Fruit fly (Drosophila melanogaster) whole organism, embryonic: Measurements from ENCODE around the gene Rab9D.

ENCODE experiments used
- CG12769 ChIP-seq: fragments of 200-800 bp; sonication (Bioruptor generic); optimal IDR thresholded peaks from 2 replicates; lab custom pipeline; 2019; ENCODE audit warnings: missing biosample characterization, mild to moderate bottlenecking, missing genetic modification characterization, moderate library complexity
- CG14014 ChIP-seq: fragments of 200-800 bp; sonication (Bioruptor generic); IDR thresholded peaks from 2 replicates; pipeline ENCODE4 v1.3.6; 2022; ENCODE audit warnings: missing biosample characterization, missing genetic modification characterization
- CG14441 ChIP-seq: fragments of 200-800 bp; sonication (Bioruptor generic); IDR thresholded peaks from 2 replicates; pipeline ENCODE4 v1.3.6; 2022; ENCODE audit warnings: missing biosample characterization, missing genetic modification characterization
- CG14710 ChIP-seq: fragments of 200-800 bp; sonication (Bioruptor generic); optimal IDR thresholded peaks from 3 replicates; lab custom pipeline; 2019; ENCODE audit warnings: missing biosample characterization, mild to moderate bottlenecking, missing genetic modification characterization, moderate library complexity
- CG16779 ChIP-seq: fragments of 200-800 bp; sonication (Bioruptor generic); IDR thresholded peaks from 2 replicates; pipeline ENCODE4 v1.3.6; 2022; ENCODE audit warnings: missing biosample characterization, missing genetic modification characterization
- CG16863 ChIP-seq: fragments of 200-800 bp; sonication (Bioruptor generic); optimal IDR thresholded peaks from 3 replicates; lab custom pipeline; 2016; ENCODE audit warnings: missing biosample characterization, missing genetic modification characterization
- CG2120 ChIP-seq: fragments of 200-800 bp; sonication (Bioruptor generic); optimal IDR thresholded peaks from 3 replicates; lab custom pipeline; 2016; ENCODE audit warnings: missing biosample characterization, missing genetic modification characterization
- CG33213 ChIP-seq: fragments of 200-800 bp; sonication (Bioruptor generic); optimal IDR thresholded peaks from 3 replicates; lab custom pipeline; 2016; ENCODE audit warnings: missing biosample characterization, missing genetic modification characterization
- CG34422 ChIP-seq: fragments of 200-800 bp; sonication (Bioruptor generic); IDR thresholded peaks from 3 replicates; pipeline ENCODE4 v1.3.6; 2022; ENCODE audit warnings: missing biosample characterization, missing genetic modification characterization
- CG4404 ChIP-seq: fragments of 200-800 bp; sonication (Bioruptor generic); IDR thresholded peaks from 2 replicates; pipeline ENCODE4 v1.3.6; 2022; ENCODE audit warnings: missing biosample characterization, missing genetic modification characterization
- CG4424 ChIP-seq: fragments of 200-800 bp; sonication (Bioruptor generic); optimal IDR thresholded peaks from 3 replicates; lab custom pipeline; 2016; ENCODE audit warnings: missing biosample characterization, missing genetic modification characterization
- CG4730 ChIP-seq: fragments of 200-800 bp; sonication (Bioruptor generic); IDR thresholded peaks from 2 replicates; pipeline ENCODE4 v1.3.6; 2022; ENCODE audit warnings: missing biosample characterization, missing genetic modification characterization
- CG6654 ChIP-seq: fragments of 200-800 bp; sonication (Bioruptor generic); optimal IDR thresholded peaks from 2 replicates; lab custom pipeline; 2017; ENCODE audit warnings: missing biosample characterization, mild to moderate bottlenecking, missing genetic modification characterization
- CG6689 ChIP-seq: fragments of 200-800 bp; sonication (Bioruptor generic); IDR thresholded peaks from 2 replicates; pipeline ENCODE4 v1.3.6; 2022; ENCODE audit warnings: missing biosample characterization, missing genetic modification characterization
- CG7987 ChIP-seq: fragments of 200-800 bp; sonication (Bioruptor generic); optimal IDR thresholded peaks from 2 replicates; lab custom pipeline; 2018; ENCODE audit warnings: missing biosample characterization, mild to moderate bottlenecking, missing genetic modification characterization, moderate library complexity
- CG9797 ChIP-seq: fragments of 200-800 bp; sonication (Bioruptor generic); optimal IDR thresholded peaks from 3 replicates; lab custom pipeline; 2018; ENCODE audit warnings: missing biosample characterization, mild to moderate bottlenecking, missing genetic modification characterization
- CTCF ChIP-seq: fragments of 200-800 bp; sonication (Bioruptor generic); optimal IDR thresholded peaks from 2 replicates; lab custom pipeline; 2017; ENCODE audit warnings: missing biosample characterization, mild to moderate bottlenecking, missing genetic modification characterization, moderate library complexity
- Dp ChIP-seq: fragments of 200-800 bp; sonication (Bioruptor generic); optimal IDR thresholded peaks from 2 replicates; lab custom pipeline; 2018; ENCODE audit warnings: missing biosample characterization, mild to moderate bottlenecking, missing genetic modification characterization, moderate library complexity
- Drgx ChIP-seq: fragments of 200-800 bp; sonication (Bioruptor generic); IDR thresholded peaks from 2 replicates; pipeline ENCODE4 v1.3.6; 2022; ENCODE audit warnings: missing biosample characterization, missing genetic modification characterization
- E2f2 ChIP-seq: fragments of 200-800 bp; sonication (Bioruptor generic); IDR thresholded peaks from 2 replicates; pipeline ENCODE4 v1.3.6; 2022; ENCODE audit warnings: missing biosample characterization, missing genetic modification characterization
- Ets97D ChIP-seq: fragments of 200-800 bp; sonication (Bioruptor generic); optimal IDR thresholded peaks from 3 replicates; lab custom pipeline; 2016; ENCODE audit warnings: missing biosample characterization, missing genetic modification characterization
- Gug ChIP-seq: fragments of 200-800 bp; sonication (Bioruptor generic); IDR thresholded peaks from 4 replicates; pipeline ENCODE4 v1.3.6; 2022; ENCODE audit warnings: missing biosample characterization, missing genetic modification characterization
- H2.0 ChIP-seq: fragments of 200-800 bp; sonication (Bioruptor generic); IDR thresholded peaks from 2 replicates; pipeline ENCODE4 v1.3.6; 2022; ENCODE audit warnings: missing biosample characterization, missing genetic modification characterization
- HmgD ChIP-seq: fragments of 200-800 bp; sonication (Bioruptor generic); optimal IDR thresholded peaks from 3 replicates; lab custom pipeline; 2016; ENCODE audit warnings: missing biosample characterization, missing genetic modification characterization
- HmgZ ChIP-seq: fragments of 200-800 bp; sonication (Bioruptor generic); optimal IDR thresholded peaks from 2 replicates; lab custom pipeline; 2018; ENCODE audit warnings: missing biosample characterization, mild to moderate bottlenecking, missing genetic modification characterization
- Hr3 ChIP-seq: fragments of 200-800 bp; sonication (Bioruptor generic); optimal IDR thresholded peaks from 3 replicates; lab custom pipeline; 2016; ENCODE audit warnings: missing biosample characterization, missing genetic modification characterization
- MBD-R2 ChIP-seq: fragments of 200-800 bp; sonication (Bioruptor generic); IDR thresholded peaks from 2 replicates; pipeline ENCODE4 v1.3.6; 2022; ENCODE audit warnings: missing biosample characterization, missing genetic modification characterization
- Mrtf ChIP-seq: fragments of 200-800 bp; sonication (Bioruptor generic); IDR thresholded peaks from 3 replicates; pipeline ENCODE4 v1.3.6; 2022; ENCODE audit warnings: missing biosample characterization, missing genetic modification characterization
- Sin3A ChIP-seq: fragments of >200 bp; optimal IDR thresholded peaks from 2 replicates; lab custom pipeline; 2018
- Sry-β ChIP-seq: fragments of 200-800 bp; sonication (Bioruptor generic); optimal IDR thresholded peaks from 2 replicates; lab custom pipeline; 2018; ENCODE audit warnings: missing biosample characterization, mild to moderate bottlenecking, missing genetic modification characterization, moderate library complexity
- ash1 ChIP-seq: fragments of 200-800 bp; sonication (Bioruptor generic); optimal IDR thresholded peaks from 2 replicates; lab custom pipeline; 2018; ENCODE audit warnings: missing biosample characterization, mild to moderate bottlenecking, missing genetic modification characterization
- caup ChIP-seq: fragments of 200-800 bp; sonication (Bioruptor generic); optimal IDR thresholded peaks from 3 replicates; lab custom pipeline; 2017; ENCODE audit warnings: missing biosample characterization, mild to moderate bottlenecking, missing genetic modification characterization, moderate library complexity; ENCODE audit not compliant: severe bottlenecking
- ci ChIP-seq: fragments of 200-800 bp; sonication (Bioruptor generic); IDR thresholded peaks from 3 replicates; pipeline ENCODE4 v1.3.6; 2022; ENCODE audit warnings: missing biosample characterization, missing genetic modification characterization
- crc ChIP-seq: fragments of 200-800 bp; sonication (Bioruptor generic); optimal IDR thresholded peaks from 2 replicates; lab custom pipeline; 2016; ENCODE audit warnings: missing biosample characterization, missing genetic modification characterization
- dmrt99B ChIP-seq: fragments of 200-800 bp; sonication (Bioruptor generic); optimal IDR thresholded peaks from 2 replicates; lab custom pipeline; 2018; ENCODE audit warnings: missing biosample characterization, mild to moderate bottlenecking, missing genetic modification characterization, moderate library complexity
- fd3F ChIP-seq: fragments of 200-800 bp; sonication (Bioruptor generic); optimal IDR thresholded peaks from 2 replicates; lab custom pipeline; 2018; ENCODE audit warnings: missing biosample characterization, mild to moderate bottlenecking, missing genetic modification characterization, moderate library complexity
- h ChIP-seq: fragments of >200 bp; optimal IDR thresholded peaks from 2 replicates; lab custom pipeline; 2017
- insv ChIP-seq, 2 experiments: fragments of 200-800 bp; sonication (Bioruptor generic); optimal IDR thresholded peaks; 3 replicates each; lab custom pipeline; 2016 to 2018; ENCODE audit warnings: missing biosample characterization in 2 of 2, missing genetic modification characterization in 2 of 2
- klu ChIP-seq: fragments of 200-800 bp; sonication (Bioruptor generic); IDR thresholded peaks from 2 replicates; pipeline ENCODE4 v1.3.6; 2022; ENCODE audit warnings: missing biosample characterization, missing genetic modification characterization
- lbe ChIP-seq: fragments of 200-800 bp; sonication (Bioruptor generic); optimal IDR thresholded peaks from 2 replicates; lab custom pipeline; 2016; ENCODE audit warnings: missing biosample characterization, mild to moderate bottlenecking, missing genetic modification characterization
- lmd ChIP-seq: fragments of 200-800 bp; sonication (Bioruptor generic); IDR thresholded peaks from 2 replicates; pipeline ENCODE4 v1.3.6; 2022; ENCODE audit warnings: missing biosample characterization, missing genetic modification characterization
- maf-S ChIP-seq: fragments of 200-800 bp; sonication (Bioruptor generic); optimal IDR thresholded peaks from 2 replicates; lab custom pipeline; 2016; ENCODE audit warnings: missing biosample characterization, missing genetic modification characterization
- nau ChIP-seq: fragments of 200-800 bp; sonication (Bioruptor generic); optimal IDR thresholded peaks from 3 replicates; lab custom pipeline; 2017; ENCODE audit warnings: missing biosample characterization, mild to moderate bottlenecking, missing genetic modification characterization, missing genetic modification reagents
- nerfin-1 ChIP-seq: fragments of 200-800 bp; sonication (Bioruptor generic); optimal IDR thresholded peaks from 3 replicates; lab custom pipeline; 2019; ENCODE audit warnings: missing biosample characterization, mild to moderate bottlenecking, missing genetic modification characterization, moderate library complexity
- oc ChIP-seq: fragments of 200-800 bp; sonication (Bioruptor generic); optimal IDR thresholded peaks from 2 replicates; lab custom pipeline; 2018; ENCODE audit warnings: missing biosample characterization, mild to moderate bottlenecking, missing genetic modification characterization, moderate library complexity
- pan ChIP-seq, 4 experiments: fragments of >200 bp in 3 of 4; fragments of 200-800 bp in 1 of 4; sonication (Bioruptor generic) in 1 of 4; optimal IDR thresholded peaks in 3 of 4; IDR thresholded peaks in 1 of 4; 2 replicates each; pipeline versions ENCODE4 v1.3.6 to Lab custom; 2017 to 2022; ENCODE audit warnings: missing biosample characterization in 2 of 4, missing genetic modification characterization in 2 of 4, mixed read lengths in 1 of 4
- pita ChIP-seq: fragments of 200-800 bp; sonication (Bioruptor generic); optimal IDR thresholded peaks from 2 replicates; lab custom pipeline; 2017; ENCODE audit warnings: missing biosample characterization, mild to moderate bottlenecking, missing genetic modification characterization
- sc ChIP-seq, 3 experiments: fragments of >200 bp in 2 of 3; fragments of 200-800 bp in 1 of 3; sonication (Bioruptor generic) in 1 of 3; optimal IDR thresholded peaks; 2 replicates in 2 of 3; 3 replicates in 1 of 3; lab custom pipeline; 2017; ENCODE audit warnings: mild to moderate bottlenecking in 1 of 3, missing biosample characterization in 1 of 3, missing genetic modification characterization in 1 of 3, missing genetic modification reagents in 1 of 3
- tna ChIP-seq: fragments of 200-800 bp; sonication (Bioruptor generic); IDR thresholded peaks from 2 replicates; pipeline ENCODE4 v1.3.6; 2022; ENCODE audit warnings: missing biosample characterization, missing genetic modification characterization; ENCODE audit not compliant: partially characterized antibody
- vfl ChIP-seq: fragments of 200-800 bp; sonication (Bioruptor generic); optimal IDR thresholded peaks from 2 replicates; lab custom pipeline; 2016; ENCODE audit warnings: missing biosample characterization, missing genetic modification characterization
- wek ChIP-seq: fragments of 200-800 bp; sonication (Bioruptor generic); optimal IDR thresholded peaks from 3 replicates; lab custom pipeline; 2018; ENCODE audit warnings: missing biosample characterization, mild to moderate bottlenecking, missing genetic modification characterization, moderate library complexity
- zfh2 ChIP-seq: fragments of 200-800 bp; sonication (Bioruptor generic); optimal IDR thresholded peaks from 2 replicates; lab custom pipeline; 2016; ENCODE audit warnings: missing biosample characterization, missing genetic modification characterization

Gene Rab9D

dm6 chrX:10573554-10573953, 15.3 kb upstream of the Rab9D start (continued):
- TF ChIP-seq CG14441 (peak; percentile 67), CG6689 (GFP tag; lab: Robert Waterston, UW) (peak; percentile 53; the same call in 1 of the 2 replicates), ash1 (no peak), maf-S (no peak), crc (no peak), vfl (GFP tag; lab: Kevin White, UChicago) (no peak), CG16779 (GFP tag; lab: Robert Waterston, UW) (no peak), CG16863 (GFP tag; lab: Kevin White, UChicago) (no peak), CG4424 (GFP tag; lab: Kevin White, UChicago) (no peak), caup (GFP tag; lab: Kevin White, UChicago) (no peak), Ets97D (GFP tag; lab: Kevin White, UChicago) (no peak), wek (GFP tag; lab: Kevin White, UChicago) (no peak), E2f2 (GFP tag; lab: Robert Waterston, UW) (peak; percentile 34; the same call in 1 of the 2 replicates), insv (GFP tag; optimal IDR thresholded peaks at IDR 0.05; lab: Kevin White, UChicago) (no peak), nerfin-1 (tag; lab: Kevin White, UChicago) (no peak), tna (GFP tag; lab: Robert Waterston, UW) (no peak), Sry-β (no peak), CG7987 (GFP tag; lab: Kevin White, UChicago) (no peak), Dp (no peak), CG12769 (tag; lab: Kevin White, UChicago) (no peak), CG4404 (GFP tag; lab: Robert Waterston, UW) (no peak), CG2120 (GFP tag; lab: Kevin White, UChicago) (peak; percentile 27), sc (optimal IDR thresholded peaks at IDR 0.05; lab: Kevin White, UChicago) (no peak), sc (GFP tag; optimal IDR thresholded peaks at IDR 0.05; lab: Kevin White, UChicago) (no peak), CG34422 (GFP tag; lab: Robert Waterston, UW) (0 out of 3 replicates have a peak, but pooled peaks have one; percentile 30), pan (optimal IDR thresholded peaks at IDR 0.05; lab: Kevin White, UChicago) (no peak), pan (GFP tag; optimal IDR thresholded peaks at IDR 0.05 in 1 of 2, IDR thresholded peaks at IDR 0.05 in 1 of 2) (peak in 1 of 2 experiments; percentile 77), Sin3A (lab: Kevin White, UChicago) (no peak), h (lab: Kevin White, UChicago) (no peak), MBD-R2 (GFP tag; lab: Robert Waterston, UW) (peak; percentile 27; the same call in 1 of the 2 replicates), HmgD (GFP tag; lab: Kevin White, UChicago) (no peak), pita (GFP tag; lab: Kevin White, UChicago) (no peak), fd3F (peak; percentile 14), CTCF (GFP tag; lab: Kevin White, UChicago) (no peak), zfh2 (GFP tag; lab: Kevin White, UChicago) (no peak), lmd (GFP tag; lab: Robert Waterston, UW) (peak; percentile 58), Drgx (peak; percentile 64), CG33213 (no peak), CG4730 (0 out of 2 replicates have a peak, but pooled peaks have one; percentile 25), ci (GFP tag; lab: Robert Waterston, UW) (peak; percentile 79; the same call in 2 of the 3 replicates), Mrtf (GFP tag; lab: Robert Waterston, UW) (no peak), CG9797 (no peak), CG14014 (peak; percentile 67), lbe (GFP tag; lab: Kevin White, UChicago) (no peak), oc (tag; lab: Kevin White, UChicago) (peak; percentile 33), CG6654 (GFP tag; lab: Kevin White, UChicago) (no peak), Gug (GFP tag; lab: Robert Waterston, UW) (peak; percentile 44; the same call in 1 of the 4 replicates), H2.0 (GFP tag; lab: Robert Waterston, UW) (peak; percentile 47), klu (GFP tag; lab: Robert Waterston, UW) (no peak), Hr3 (GFP tag; lab: Kevin White, UChicago) (peak; percentile 24), HmgZ (tag; lab: Kevin White, UChicago) (no peak), CG14710 (no peak), nau (GFP tag; lab: Kevin White, UChicago) (no peak), dmrt99B (tag; lab: Kevin White, UChicago) (peak; percentile 73)
